Worm (Caenorhabditis elegans): Measurements from ENCODE around the gene ncx-7.

DNA sequence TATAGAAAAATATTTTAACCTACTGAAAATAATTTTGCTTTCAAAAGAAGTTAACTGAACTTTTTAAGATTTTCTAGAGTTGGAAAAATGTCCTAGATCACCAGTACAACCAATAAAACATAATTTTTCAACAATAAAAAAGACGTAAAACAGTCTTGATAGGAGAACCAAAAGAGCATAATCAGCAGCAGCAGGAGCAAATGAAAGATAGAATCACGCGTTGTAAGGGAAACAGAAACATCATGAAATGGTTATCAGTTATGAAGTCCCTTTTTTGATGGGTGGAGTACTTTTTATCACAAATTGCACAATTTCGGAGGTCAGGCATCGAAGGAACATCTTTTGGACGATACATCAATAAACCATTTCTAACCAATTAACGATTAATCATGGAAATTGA is 1.9 kb upstream of the ncx-7 start:
- TF ChIP-seq flt-1 (GFP tag; IDR thresholded peaks at IDR 0.05) (no peak), ztf-23 (GFP tag; IDR thresholded peaks at IDR 0.05) (no peak), T22C8.4 (GFP tag; IDR thresholded peaks at IDR 0.05) (no peak), ref-1 (GFP tag; conservative IDR thresholded peaks at IDR 0.05) (no peak), tab-1 (GFP tag; IDR thresholded peaks at IDR 0.05) (no peak)
